Worm (Caenorhabditis elegans) whole organism, L4 larva: ENCODE results near the gene T19C4.24.
A peak's percentile ranks its signal among the peaks of the same experiment; 100 is the strongest.

Experiments
- F10B5.3 ChIP-seq: sonication (generic microtip); optimal IDR thresholded peaks from 2 replicates; lab custom pipeline; 2016; ENCODE audit warnings: mild to moderate bottlenecking, missing genetic modification characterization, missing compliant biosample characterization
- F44E2.7 ChIP-seq: fragments of 200-800 bp; sonication (Bioruptor generic); IDR thresholded peaks from 2 replicates; pipeline ENCODE4 v2.1.2; 2022; ENCODE audit warnings: missing genetic modification characterization, missing compliant biosample characterization
- T26A8.4 ChIP-seq: fragments of 200-800 bp; sonication (Bioruptor generic); IDR thresholded peaks from 2 replicates; pipeline ENCODE4 v1.3.6; 2022; ENCODE audit warnings: missing genetic modification characterization, missing compliant biosample characterization
- aha-1 ChIP-seq: fragments of 150-350 bp; peaks from one replicate; lab custom pipeline; 2014; ENCODE audit warnings: missing biosample characterization, missing genetic modification characterization
- ama-1 ChIP-seq: fragments of 150-350 bp; optimal IDR thresholded peaks from 2 replicates; lab custom pipeline; 2014; ENCODE audit warnings: inconsistent platforms, mixed read lengths
- arid-1 ChIP-seq: fragments of 200-800 bp; sonication (Bioruptor generic); conservative IDR thresholded peaks from 2 replicates; pipeline ENCODE4 v1.3.6; 2022; ENCODE audit warnings: missing genetic modification reagents, missing genetic modification characterization, missing compliant biosample characterization
- ctbp-1 ChIP-seq: fragments of 200-800 bp; sonication (Bioruptor generic); IDR thresholded peaks from 2 replicates; pipeline ENCODE4 v1.3.6; 2022; ENCODE audit warnings: missing genetic modification reagents, missing genetic modification characterization, missing compliant biosample characterization
- dmd-6 ChIP-seq: fragments of 200-800 bp; sonication (Bioruptor generic); IDR thresholded peaks from 2 replicates; pipeline ENCODE4 v1.3.6; 2022; ENCODE audit warnings: missing genetic modification reagents, missing genetic modification characterization, missing compliant biosample characterization
- dmd-9 ChIP-seq: fragments of 200-800 bp; sonication (Bioruptor generic); IDR thresholded peaks from 2 replicates; pipeline ENCODE4 v1.3.6; 2022; ENCODE audit warnings: missing genetic modification reagents, missing genetic modification characterization, missing compliant biosample characterization
- dpl-1 ChIP-seq: fragments of 150-350 bp; optimal IDR thresholded peaks from 2 replicates; lab custom pipeline; 2014; ENCODE audit warnings: missing biosample characterization, missing genetic modification reagents, missing genetic modification characterization
- dve-1 ChIP-seq: sonication (generic microtip); optimal IDR thresholded peaks from 2 replicates; lab custom pipeline; 2017; ENCODE audit warnings: antibody characterized with exemption, mild to moderate bottlenecking, missing genetic modification characterization, missing compliant biosample characterization; ENCODE audit not compliant: insufficient read depth
- egl-27 ChIP-seq: sonication (generic microtip); optimal IDR thresholded peaks from 3 replicates; lab custom pipeline; 2017; ENCODE audit warnings: missing biosample characterization, missing genetic modification reagents, missing genetic modification characterization
- gei-8 ChIP-seq: fragments of 200-800 bp; sonication (Bioruptor generic); optimal IDR thresholded peaks from 2 replicates; lab custom pipeline; 2018; ENCODE audit warnings: mild to moderate bottlenecking, missing genetic modification characterization, missing compliant biosample characterization
- hif-1 ChIP-seq, 2 experiments: sonication (generic microtip); optimal IDR thresholded peaks; 2 replicates each; lab custom pipeline; 2016 to 2017; ENCODE audit warnings: missing compliant biosample characterization in 2 of 2, missing genetic modification characterization in 2 of 2, missing genetic modification reagents in 2 of 2, missing genotype in 2 of 2, mild to moderate bottlenecking in 1 of 2
- hlh-30 ChIP-seq: sonication (generic microtip); optimal IDR thresholded peaks from 2 replicates; lab custom pipeline; 2017; ENCODE audit warnings: antibody characterized with exemption, mild to moderate bottlenecking, missing genetic modification characterization, missing compliant biosample characterization; ENCODE audit not compliant: insufficient read depth
- lim-7 ChIP-seq: fragments of 200-800 bp; sonication (Bioruptor generic); IDR thresholded peaks from 2 replicates; pipeline ENCODE4 v1.3.6; 2022; ENCODE audit warnings: missing genetic modification characterization, missing compliant biosample characterization
- lin-13 ChIP-seq: fragments of 150-350 bp; optimal IDR thresholded peaks from 2 replicates; lab custom pipeline; 2014; ENCODE audit warnings: missing biosample characterization, missing genetic modification reagents, missing genetic modification characterization
- lin-15B ChIP-seq: fragments of 150-350 bp; sonication (generic microtip); optimal IDR thresholded peaks from 3 replicates; lab custom pipeline; 2014; ENCODE audit warnings: missing biosample characterization, missing genetic modification characterization
- lin-39 ChIP-seq: fragments of 150-350 bp; optimal IDR thresholded peaks from 2 replicates; lab custom pipeline; 2014; ENCODE audit warnings: missing biosample characterization, missing genetic modification reagents, missing genetic modification characterization
- lir-3 ChIP-seq: sonication (generic microtip); optimal IDR thresholded peaks from 2 replicates; lab custom pipeline; 2016; ENCODE audit warnings: mild to moderate bottlenecking, missing genetic modification characterization, missing compliant biosample characterization
- mdl-1 ChIP-seq, 2 experiments: fragments of 150-350 bp in 1 of 2; sonication (generic microtip) in 1 of 2; optimal IDR thresholded peaks; 2 replicates each; lab custom pipeline; 2014 to 2017; ENCODE audit warnings: missing biosample characterization in 2 of 2, missing genetic modification characterization in 2 of 2
- mdt-29 ChIP-seq: fragments of 200-800 bp; sonication (Bioruptor generic); IDR thresholded peaks from 2 replicates; pipeline ENCODE4 v1.3.6; 2022; ENCODE audit warnings: missing genetic modification reagents, missing genetic modification characterization, missing compliant biosample characterization
- mep-1 ChIP-seq: fragments of 150-350 bp; sonication (generic microtip); optimal IDR thresholded peaks from 3 replicates; lab custom pipeline; 2014; ENCODE audit warnings: missing biosample characterization, missing genetic modification characterization
- mxl-3 ChIP-seq: fragments of 200-800 bp; sonication (Bioruptor generic); optimal IDR thresholded peaks from 2 replicates; lab custom pipeline; 2018; ENCODE audit warnings: mild to moderate bottlenecking, missing genetic modification characterization, missing compliant biosample characterization
- nhr-48 ChIP-seq: sonication (generic microtip); optimal IDR thresholded peaks from 2 replicates; lab custom pipeline; 2016; ENCODE audit warnings: mild to moderate bottlenecking, missing genetic modification characterization, missing compliant biosample characterization
- nhr-6 ChIP-seq: fragments of 150-350 bp; optimal IDR thresholded peaks from 2 replicates; lab custom pipeline; 2014; ENCODE audit warnings: missing biosample characterization, missing genetic modification characterization
- php-3 ChIP-seq: fragments of 200-800 bp; sonication (Bioruptor generic); IDR thresholded peaks from 2 replicates; pipeline ENCODE4 v1.3.6; 2022; ENCODE audit warnings: missing genetic modification reagents, missing genetic modification characterization, missing compliant biosample characterization
- sdz-12 ChIP-seq: fragments of 200-800 bp; sonication (Bioruptor generic); optimal IDR thresholded peaks from 2 replicates; lab custom pipeline; 2018; ENCODE audit warnings: mild to moderate bottlenecking, missing genetic modification characterization, missing compliant biosample characterization
- set-16 ChIP-seq: fragments of 200-800 bp; sonication (Bioruptor generic); IDR thresholded peaks from 2 replicates; pipeline ENCODE4 v1.3.6; 2022; ENCODE audit warnings: missing genetic modification reagents, missing genetic modification characterization, missing compliant biosample characterization
- spr-1 ChIP-seq: sonication (generic microtip); optimal IDR thresholded peaks from 2 replicates; lab custom pipeline; 2016; ENCODE audit warnings: mild to moderate bottlenecking, missing genetic modification characterization, missing compliant biosample characterization
- tag-97 ChIP-seq: fragments of 200-800 bp; sonication (Bioruptor generic); IDR thresholded peaks from 2 replicates; pipeline ENCODE4 v1.3.6; 2022; ENCODE audit warnings: missing genetic modification characterization, missing compliant biosample characterization
- tra-1 ChIP-seq: fragments of 200-800 bp; sonication (Bioruptor generic); IDR thresholded peaks from 2 replicates; pipeline ENCODE4 v1.3.6; 2022; ENCODE audit warnings: missing genetic modification reagents, missing genetic modification characterization, missing compliant biosample characterization
- unc-39 ChIP-seq: sonication (generic microtip); optimal IDR thresholded peaks from 2 replicates; lab custom pipeline; 2017; ENCODE audit warnings: missing biosample characterization, missing genetic modification characterization
- unc-62 ChIP-seq, 3 experiments: fragments of 150-350 bp in 1 of 3; sonication (generic microtip); optimal IDR thresholded peaks in 2 of 3; peaks in 1 of 3; 1 replicate in 1 of 3; 2 replicates in 2 of 3; lab custom pipeline; 2014 to 2017; ENCODE audit warnings: missing biosample characterization in 3 of 3, missing genetic modification characterization in 3 of 3, missing genetic modification reagents in 3 of 3, missing genotype in 1 of 3

Gene T19C4.24

ce11 chrV:11113041-11113574 lies 33.7 kb downstream of the T19C4.24 start, which contains the start of gene erfa-3 (continued):
- TF ChIP-seq mdt-29 (GFP tag; lab: Robert Waterston, UW) (no peak), php-3 (GFP tag; lab: Robert Waterston, UW) (peak; percentile 43; the same call in 1 of the 2 replicates), lim-7 (GFP tag; lab: Robert Waterston, UW) (0 out of 2 replicates have a peak, but pooled peaks have one; percentile 50), egl-27 (tag; lab: Kevin White, UChicago) (no peak), nhr-48 (peak; percentile 29), F44E2.7 (GFP tag; lab: Robert Waterston, UW) (no peak), mep-1 (tag; lab: Kevin White, UChicago) (peak; percentile 72), mxl-3 (GFP tag; lab: Kevin White, UChicago) (peak; percentile 49), unc-39 (tag; lab: Kevin White, UChicago) (no peak), arid-1 (GFP tag; lab: Robert Waterston, UW) (0 out of 2 replicates have a peak, but pooled peaks have one; percentile 13), hlh-30 (peak; percentile 74), gei-8 (GFP tag; lab: Kevin White, UChicago) (no peak), set-16 (GFP tag; lab: Robert Waterston, UW) (no peak), spr-1 (tag; lab: Kevin White, UChicago) (peak; percentile 43), sdz-12 (GFP tag; lab: Kevin White, UChicago) (no peak), dmd-6 (no peak), ctbp-1 (GFP tag; lab: Robert Waterston, UW) (no peak; the same call in 1 of the 2 replicates), mdl-1 (tag; optimal IDR thresholded peaks at IDR 0.05; lab: Kevin White, UChicago) (no peak), lir-3 (tag; lab: Kevin White, UChicago) (no peak), ama-1 (lab: Kevin White, UChicago) (no peak), dpl-1 (GFP tag; lab: Kevin White, UChicago) (peak; percentile 71), dve-1 (tag; lab: Kevin White, UChicago) (peak; percentile 77), nhr-6 (tag; lab: Kevin White, UChicago) (peak; percentile 31)

DNA sequence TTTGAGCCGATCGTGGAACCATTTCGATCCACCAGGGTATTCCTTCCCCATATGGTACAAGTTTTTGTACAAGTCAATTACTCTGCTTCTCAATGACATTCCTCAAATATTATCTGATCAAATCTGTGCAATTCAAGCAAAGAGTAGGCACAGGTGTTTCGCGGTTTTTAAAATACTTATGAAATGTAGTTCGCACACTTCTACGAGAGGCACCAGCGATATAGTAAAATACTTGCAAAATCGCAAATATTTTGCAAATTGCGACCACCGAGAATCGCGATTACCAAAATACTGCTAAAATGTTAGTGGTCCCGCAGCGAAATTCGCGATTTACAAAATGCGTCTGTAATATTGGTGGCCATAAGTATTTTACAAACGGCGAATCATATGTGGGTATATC lies 37.2 kb downstream of the T19C4.24 start, which contains the start of gene Y42A5A.5:
Gene Y42A5A.5 (minus strand): TSS at position 101 of the 400 bp plus-strand sequence.
- peak; percentile 58 for TF ChIP-seq aha-1 (tag; lab: Kevin White, UChicago)

- TF ChIP-seq F10B5.3 (no peak), tra-1 (no peak), lin-39 (tag; lab: Kevin White, UChicago) (no peak), tag-97 (no peak), unc-62 (GFP tag; optimal IDR thresholded peaks at IDR 0.05 in 1 of 2; lab: Kevin White, UChicago) (peak in 1 of 2 experiments; percentile 90), unc-62 (tag; optimal IDR thresholded peaks at IDR 0.05; lab: Kevin White, UChicago) (no peak), T26A8.4 (GFP tag; lab: Robert Waterston, UW) (no peak)
- TF ChIP-seq, all 104 proteins: peak for 1
Observed at ce11 chrV:11104408-11104807, 42.4 kb downstream of the T19C4.24 start.

DNA sequence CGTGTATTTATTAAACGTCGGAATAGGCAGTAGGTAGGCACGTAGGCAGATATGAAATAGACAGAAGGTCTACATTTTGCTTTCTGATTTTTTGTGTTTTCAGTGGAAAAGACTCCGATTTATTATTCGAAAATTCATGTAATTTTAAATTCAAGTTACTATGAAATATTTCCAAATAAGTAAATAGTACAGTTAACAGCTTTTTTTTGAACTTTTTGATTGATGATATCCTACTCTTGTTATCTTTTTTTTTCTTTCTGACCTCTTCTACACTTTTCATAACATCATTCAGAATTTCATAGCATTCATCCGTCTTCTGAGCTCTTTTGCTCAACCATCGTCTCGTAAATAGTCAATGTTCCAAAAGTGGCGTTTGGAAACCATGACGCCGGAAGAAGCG lies 48.2 kb downstream of the T19C4.24 start, which contains the start of gene cdkl-1:
Gene cdkl-1 (plus strand): TSS at position 301 of the 400 bp plus-strand sequence.
- no peak for TF ChIP-seq dmd-9 (GFP tag; lab: Robert Waterston, UW)
- TF ChIP-seq set-16 (GFP tag; lab: Robert Waterston, UW) = no peak
- no peak for TF ChIP-seq lin-15B (tag; lab: Kevin White, UChicago)
- TF ChIP-seq lin-13 (GFP tag; lab: Kevin White, UChicago) = no peak
- no peak for TF ChIP-seq hif-1 (tag; optimal IDR thresholded peaks at IDR 0.05; lab: Kevin White, UChicago)
